Fruit fly (Drosophila melanogaster): Measurements from ENCODE around the gene lilli.

DNA sequence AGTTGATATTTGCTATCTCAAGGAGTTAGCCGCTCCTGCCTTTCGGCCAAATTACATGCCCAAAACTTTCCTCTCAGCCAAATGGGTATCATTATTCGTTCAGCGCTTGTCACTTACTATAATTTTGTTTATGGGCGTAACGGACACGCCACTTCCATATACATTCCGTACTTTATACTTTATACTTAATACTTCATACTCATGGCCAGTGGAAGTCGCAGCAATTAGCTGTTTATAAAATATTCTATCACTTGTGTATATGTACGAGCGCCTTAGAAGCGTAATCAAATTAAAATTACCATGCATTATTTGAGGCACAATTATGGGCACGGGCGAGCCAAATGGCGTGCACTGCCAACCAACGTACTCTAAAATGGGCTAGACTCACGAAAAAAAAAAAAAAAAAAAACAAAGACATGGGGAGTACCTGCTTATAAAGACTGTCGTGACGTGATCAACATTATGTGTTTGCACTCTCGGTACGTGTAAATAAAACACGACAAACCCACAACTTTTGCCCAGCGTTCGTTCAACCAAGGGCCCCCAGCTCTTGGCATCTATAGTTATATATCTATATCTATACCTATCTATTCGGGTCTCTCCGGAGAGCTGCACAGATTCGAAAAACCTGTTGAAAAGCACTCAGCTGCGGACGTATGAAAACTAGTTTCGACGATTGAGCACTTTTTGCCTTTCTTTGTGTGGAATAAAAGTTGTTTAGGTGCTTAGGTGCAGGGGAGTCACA, 24.4 kb upstream of the lilli start:
- TF ChIP-seq ttk (optimal IDR thresholded peaks at IDR 0.05) (no peak), psq (optimal IDR thresholded peaks at IDR 0.05) (no peak), Myc (optimal IDR thresholded peaks at IDR 0.05) (no peak)

All from Kc167 (cell line).